Fruit fly (Drosophila melanogaster) whole organism, prepupa: Measurements from ENCODE around the gene CG44090.

Experiments
- CG10631 ChIP-seq: fragments of 200-800 bp; sonication (Bioruptor generic); optimal IDR thresholded peaks from 2 replicates; lab custom pipeline; 2016; ENCODE audit warnings: missing biosample characterization, missing genetic modification characterization
- CG10669 ChIP-seq: fragments of 200-800 bp; sonication (Bioruptor generic); optimal IDR thresholded peaks from 3 replicates; lab custom pipeline; 2018; ENCODE audit warnings: missing biosample characterization, mild to moderate bottlenecking, missing genetic modification characterization, moderate library complexity
- CG11902 ChIP-seq: fragments of 200-800 bp; sonication (Bioruptor generic); optimal IDR thresholded peaks from 3 replicates; lab custom pipeline; 2016; ENCODE audit warnings: missing biosample characterization, missing genetic modification characterization
- CG3032 ChIP-seq: fragments of 200-800 bp; optimal IDR thresholded peaks from 2 replicates; lab custom pipeline; 2019; ENCODE audit warnings: missing biosample characterization, mild to moderate bottlenecking, missing genetic modification characterization, moderate library complexity
- CG31627 ChIP-seq: fragments of 200-800 bp; sonication (Bioruptor generic); optimal IDR thresholded peaks from 3 replicates; lab custom pipeline; 2016; ENCODE audit warnings: missing biosample characterization, missing genetic modification characterization
- CG34406 ChIP-seq: fragments of 200-800 bp; sonication (Bioruptor generic); optimal IDR thresholded peaks from 3 replicates; lab custom pipeline; 2016; ENCODE audit warnings: missing biosample characterization, missing genetic modification characterization
- CG3919 ChIP-seq: fragments of 200-800 bp; sonication (Bioruptor generic); optimal IDR thresholded peaks from 3 replicates; lab custom pipeline; 2016; ENCODE audit warnings: missing biosample characterization, missing genetic modification characterization
- CG4318 ChIP-seq: fragments of 200-800 bp; sonication (Bioruptor generic); optimal IDR thresholded peaks from 3 replicates; lab custom pipeline; 2017; ENCODE audit warnings: missing biosample characterization, mild to moderate bottlenecking, missing genetic modification characterization
- CG6854 ChIP-seq: fragments of 200-800 bp; sonication (Bioruptor generic); optimal IDR thresholded peaks from 2 replicates; lab custom pipeline; 2017; ENCODE audit warnings: missing biosample characterization, mild to moderate bottlenecking, missing genetic modification characterization
- CG8319 ChIP-seq: fragments of 200-800 bp; sonication (Bioruptor generic); optimal IDR thresholded peaks from 3 replicates; lab custom pipeline; 2016; ENCODE audit warnings: missing biosample characterization, missing genetic modification characterization
- Eip75B ChIP-seq: fragments of 200-800 bp; sonication (Bioruptor generic); optimal IDR thresholded peaks from 3 replicates; lab custom pipeline; 2016; ENCODE audit warnings: missing biosample characterization, missing genetic modification characterization
- Eip78C ChIP-seq: fragments of 200-800 bp; sonication (Bioruptor generic); peaks from one replicate; lab custom pipeline; 2016; ENCODE audit warnings: missing biosample characterization, missing genetic modification characterization
- Ets96B ChIP-seq: fragments of 200-800 bp; optimal IDR thresholded peaks from 2 replicates; lab custom pipeline; 2019; ENCODE audit warnings: missing biosample characterization, mild to moderate bottlenecking, missing genetic modification characterization, moderate library complexity
- Hr4 ChIP-seq: fragments of 200-800 bp; sonication (Bioruptor generic); optimal IDR thresholded peaks from 3 replicates; lab custom pipeline; 2016; ENCODE audit warnings: missing biosample characterization, missing genetic modification characterization
- Sox102F ChIP-seq: fragments of 200-800 bp; sonication (Bioruptor generic); optimal IDR thresholded peaks from 2 replicates; lab custom pipeline; 2016; ENCODE audit warnings: missing biosample characterization, mild to moderate bottlenecking, missing genetic modification characterization
- Sox14 ChIP-seq: fragments of 200-800 bp; sonication (Bioruptor generic); optimal IDR thresholded peaks from 3 replicates; lab custom pipeline; 2016; ENCODE audit warnings: missing biosample characterization, missing genetic modification characterization
- Sox15 ChIP-seq: fragments of 200-800 bp; sonication (Bioruptor generic); optimal IDR thresholded peaks from 3 replicates; lab custom pipeline; 2016; ENCODE audit warnings: missing biosample characterization, missing genetic modification characterization
- achi ChIP-seq: fragments of 200-800 bp; sonication (Bioruptor generic); optimal IDR thresholded peaks from 3 replicates; lab custom pipeline; 2016; ENCODE audit warnings: missing biosample characterization, missing genetic modification characterization
- dac ChIP-seq: fragments of 200-800 bp; sonication (Bioruptor generic); optimal IDR thresholded peaks from 2 replicates; lab custom pipeline; 2017; ENCODE audit warnings: missing biosample characterization, mild to moderate bottlenecking, missing genetic modification characterization
- fkh ChIP-seq: fragments of 200-800 bp; sonication (Bioruptor generic); optimal IDR thresholded peaks from 3 replicates; lab custom pipeline; 2017; ENCODE audit warnings: missing biosample characterization, mild to moderate bottlenecking, missing genetic modification characterization, moderate library complexity
- lz ChIP-seq: fragments of 200-800 bp; sonication (Bioruptor generic); optimal IDR thresholded peaks from 3 replicates; lab custom pipeline; 2016; ENCODE audit warnings: missing biosample characterization, missing genetic modification characterization
- spab ChIP-seq: fragments of 200-800 bp; sonication (Bioruptor generic); optimal IDR thresholded peaks from 2 replicates; lab custom pipeline; 2017; ENCODE audit warnings: missing biosample characterization, mild to moderate bottlenecking, missing genetic modification characterization, missing genetic modification reagents
- topi ChIP-seq: fragments of 200-800 bp; sonication (Bioruptor generic); optimal IDR thresholded peaks from 3 replicates; lab custom pipeline; 2016; ENCODE audit warnings: missing biosample characterization, missing genetic modification characterization

Gene CG44090

dm6 chr3R:17385329-17386019 lies 48.8 kb downstream of the CG44090 start (continued):
- peak; percentile 33 for TF ChIP-seq Eip75B (GFP tag; lab: Kevin White, UChicago)
- TF ChIP-seq CG31627 (GFP tag; lab: Kevin White, UChicago) = peak; percentile 59
- TF ChIP-seq CG3032 = peak; percentile 50
- TF ChIP-seq spab (GFP tag; lab: Kevin White, UChicago) = no peak
- TF ChIP-seq Sox102F (GFP tag; lab: Kevin White, UChicago) = peak; percentile 65
- TF ChIP-seq Sox14 (GFP tag; lab: Kevin White, UChicago) = peak; percentile 38
- TF ChIP-seq CG10669 = peak; percentile 21
- peak; percentile 72 for TF ChIP-seq lz (GFP tag; lab: Kevin White, UChicago)
- TF ChIP-seq topi (GFP tag; lab: Kevin White, UChicago) = peak; percentile 51
- no peak for TF ChIP-seq dac
- TF ChIP-seq CG8319 (GFP tag; lab: Kevin White, UChicago) = no peak
- TF ChIP-seq CG11902 (GFP tag; lab: Kevin White, UChicago) = no peak
- TF ChIP-seq Sox15 = no peak
- peak; percentile 74 for TF ChIP-seq Eip78C (GFP tag; lab: Kevin White, UChicago)
- no peak for TF ChIP-seq Hr4 (GFP tag; lab: Kevin White, UChicago)
- no peak for TF ChIP-seq CG6854 (GFP tag; lab: Kevin White, UChicago)
- no peak for TF ChIP-seq CG4318 (GFP tag; lab: Kevin White, UChicago)
- TF ChIP-seq CG34406 = no peak
- peak; percentile 35 for TF ChIP-seq achi (GFP tag; lab: Kevin White, UChicago)
- TF ChIP-seq fkh = peak; percentile 42
- TF ChIP-seq CG3919 (GFP tag; lab: Kevin White, UChicago) = peak; percentile 67
- TF ChIP-seq CG10631 = peak; percentile 68
- peak; percentile 42 for TF ChIP-seq Ets96B
